Worm (Caenorhabditis elegans) whole organism, L4 larva: Measurements from ENCODE around the gene B0495.5.

Source experiments
- T20F7.1 ChIP-seq: fragments of 200-800 bp; sonication (Bioruptor generic); optimal IDR thresholded peaks from 2 replicates; lab custom pipeline; 2018; ENCODE audit warnings: mild to moderate bottlenecking, missing genetic modification characterization, missing compliant biosample characterization
- aly-2 ChIP-seq: sonication (generic microtip); optimal IDR thresholded peaks from 2 replicates; lab custom pipeline; 2018; ENCODE audit warnings: missing biosample characterization, missing genetic modification characterization
- snpc-1.2 ChIP-seq: fragments of 200-800 bp; sonication (Bioruptor generic); IDR thresholded peaks from 2 replicates; pipeline ENCODE4 v1.3.6; 2022; ENCODE audit warnings: missing genetic modification reagents, missing genetic modification characterization, missing compliant biosample characterization

DNA sequence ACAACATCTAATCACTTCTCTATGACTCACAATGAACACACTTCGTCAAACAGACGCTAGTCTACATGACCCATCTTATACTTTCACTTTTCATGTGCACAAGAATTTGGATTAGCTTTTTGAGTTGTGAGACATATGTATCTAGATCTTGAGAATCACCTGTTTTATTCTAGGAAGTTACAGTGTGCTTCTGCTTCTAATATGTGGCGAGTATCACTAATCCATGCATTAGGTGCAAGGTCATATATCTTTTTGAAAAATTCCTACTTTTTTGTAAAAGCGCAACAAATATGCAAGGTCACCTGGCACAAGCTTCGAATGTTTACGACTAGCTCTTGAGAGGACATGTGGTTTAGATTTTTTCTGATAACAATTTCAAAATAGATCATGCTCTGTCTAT, 22.6 kb downstream of the B0495.5 start:
- TF ChIP-seq snpc-1.2 (GFP tag; lab: Robert Waterston, UW) (no peak), T20F7.1 (GFP tag; lab: Kevin White, UChicago) (no peak), aly-2 (tag; lab: Kevin White, UChicago) (no peak)
